Worm (Caenorhabditis elegans): ENCODE results near the gene Y43F8C.6.

- TF ChIP-seq ceh-44 (GFP tag; IDR thresholded peaks at IDR 0.05), result no peak
- TF ChIP-seq mxl-2 (GFP tag; conservative IDR thresholded peaks at IDR 0.05), result no peak
Observed at ce11 chrV:19670866-19671265, 30.2 kb upstream of the Y43F8C.6 start.
